Worm (Caenorhabditis elegans) whole organism, L2 larva: Measurements from ENCODE around the gene F08F8.11.

Source experiments
- C34F6.9 ChIP-seq: fragments of 150-350 bp; optimal IDR thresholded peaks from 2 replicates; lab custom pipeline; 2014; ENCODE audit warnings: missing biosample characterization, missing genetic modification characterization
- F13H6.1 ChIP-seq: sonication (generic microtip); optimal IDR thresholded peaks from 2 replicates; lab custom pipeline; 2016; ENCODE audit warnings: missing genetic modification characterization, missing compliant biosample characterization
- R02D3.7 ChIP-seq: fragments of 150-350 bp; optimal IDR thresholded peaks from 2 replicates; lab custom pipeline; 2014; ENCODE audit warnings: missing biosample characterization, missing genetic modification characterization
- Y55F3AM.14 ChIP-seq: fragments of 200-800 bp; sonication (Bioruptor generic); optimal IDR thresholded peaks from 2 replicates; lab custom pipeline; 2018; ENCODE audit warnings: mild to moderate bottlenecking, missing genetic modification characterization, missing compliant biosample characterization
- ZK546.5 ChIP-seq: sonication (generic microtip); optimal IDR thresholded peaks from 2 replicates; lab custom pipeline; 2017; ENCODE audit warnings: missing biosample characterization, missing genetic modification characterization
- alr-1 ChIP-seq: fragments of 150-350 bp; optimal IDR thresholded peaks from 2 replicates; lab custom pipeline; 2014; ENCODE audit warnings: missing biosample characterization, missing genetic modification characterization
- aly-2 ChIP-seq: fragments of 150-350 bp; optimal IDR thresholded peaks from 2 replicates; lab custom pipeline; 2014; ENCODE audit warnings: missing biosample characterization, missing genetic modification characterization
- ama-1 ChIP-seq: fragments of 150-350 bp; optimal IDR thresholded peaks from 2 replicates; lab custom pipeline; 2018; ENCODE audit warnings: inconsistent platforms
- blmp-1 ChIP-seq: sonication (generic microtip); optimal IDR thresholded peaks from 2 replicates; lab custom pipeline; 2017; ENCODE audit warnings: missing genetic modification characterization, mild to moderate bottlenecking, missing compliant biosample characterization, antibody characterized with exemption, moderate library complexity; ENCODE audit not compliant: insufficient read depth
- ceh-16 ChIP-seq: fragments of 150-350 bp; optimal IDR thresholded peaks from 2 replicates; lab custom pipeline; 2014; ENCODE audit warnings: missing biosample characterization, missing genetic modification characterization
- ceh-82 ChIP-seq: fragments of 150-350 bp; optimal IDR thresholded peaks from 2 replicates; lab custom pipeline; 2014; ENCODE audit warnings: missing biosample characterization, missing genetic modification characterization
- crh-2 ChIP-seq: sonication (generic microtip); optimal IDR thresholded peaks from 2 replicates; lab custom pipeline; 2017; ENCODE audit warnings: missing biosample characterization, missing genetic modification characterization
- dmd-4 ChIP-seq: sonication (generic microtip); optimal IDR thresholded peaks from 2 replicates; lab custom pipeline; 2017; ENCODE audit warnings: missing biosample characterization, missing genetic modification characterization
- egl-27 ChIP-seq: sonication (generic microtip); optimal IDR thresholded peaks from 3 replicates; lab custom pipeline; 2017; ENCODE audit warnings: missing biosample characterization, missing genetic modification reagents, missing genetic modification characterization
- elt-1 ChIP-seq: fragments of 150-350 bp; optimal IDR thresholded peaks from 2 replicates; lab custom pipeline; 2014; ENCODE audit warnings: missing biosample characterization, missing genetic modification characterization
- elt-3 ChIP-seq: sonication (generic microtip); optimal IDR thresholded peaks from 2 replicates; lab custom pipeline; 2017; ENCODE audit warnings: missing biosample characterization, missing genetic modification characterization
- fos-1 ChIP-seq: fragments of 150-350 bp; optimal IDR thresholded peaks from 2 replicates; lab custom pipeline; 2014; ENCODE audit warnings: missing biosample characterization, missing genetic modification characterization
- gmeb-1 ChIP-seq: fragments of 150-350 bp; optimal IDR thresholded peaks from 2 replicates; lab custom pipeline; 2014; ENCODE audit warnings: missing biosample characterization, missing genetic modification characterization
- lin-11 ChIP-seq: fragments of 150-350 bp; sonication (generic microtip); optimal IDR thresholded peaks from 2 replicates; lab custom pipeline; 2014; ENCODE audit warnings: missing biosample characterization, missing genetic modification characterization, inconsistent platforms, mixed read lengths
- lin-13 ChIP-seq: fragments of 150-350 bp; optimal IDR thresholded peaks from 2 replicates; lab custom pipeline; 2014; ENCODE audit warnings: missing biosample characterization, missing genetic modification reagents, missing genetic modification characterization
- lin-39 ChIP-seq: fragments of 150-350 bp; optimal IDR thresholded peaks from 2 replicates; lab custom pipeline; 2014; ENCODE audit warnings: missing biosample characterization, missing genetic modification reagents, missing genetic modification characterization
- lsy-2 ChIP-seq, 2 experiments: fragments of 150-350 bp in 1 of 2; sonication (generic microtip) in 1 of 2; optimal IDR thresholded peaks; 2 replicates each; lab custom pipeline; 2014 to 2017; ENCODE audit warnings: missing biosample characterization in 2 of 2, missing genetic modification characterization in 2 of 2
- mab-5 ChIP-seq: fragments of 150-350 bp; optimal IDR thresholded peaks from 2 replicates; lab custom pipeline; 2014; ENCODE audit warnings: missing biosample characterization, missing genetic modification characterization
- mbf-1 ChIP-seq: sonication (generic microtip); optimal IDR thresholded peaks from 2 replicates; lab custom pipeline; 2017; ENCODE audit warnings: missing biosample characterization, missing genetic modification characterization
- mdl-1 ChIP-seq, 2 experiments: fragments of 150-350 bp in 1 of 2; sonication (generic microtip) in 1 of 2; optimal IDR thresholded peaks; 2 replicates each; lab custom pipeline; 2017; ENCODE audit warnings: missing biosample characterization in 2 of 2, missing genetic modification characterization in 2 of 2
- nhr-10 ChIP-seq: sonication (generic microtip); optimal IDR thresholded peaks from 2 replicates; lab custom pipeline; 2017; ENCODE audit warnings: missing biosample characterization, missing genetic modification characterization
- nhr-11 ChIP-seq: fragments of 150-350 bp; optimal IDR thresholded peaks from 2 replicates; lab custom pipeline; 2014; ENCODE audit warnings: missing biosample characterization, missing genetic modification characterization
- nhr-12 ChIP-seq: fragments of 150-350 bp; optimal IDR thresholded peaks from 2 replicates; lab custom pipeline; 2014; ENCODE audit warnings: missing biosample characterization, missing genetic modification characterization
- nhr-129 ChIP-seq: fragments of 150-350 bp; optimal IDR thresholded peaks from 2 replicates; lab custom pipeline; 2014; ENCODE audit warnings: missing biosample characterization, missing genetic modification characterization
- nhr-21 ChIP-seq: fragments of 150-350 bp; optimal IDR thresholded peaks from 2 replicates; lab custom pipeline; 2014; ENCODE audit warnings: missing biosample characterization, missing genetic modification characterization
- nhr-23 ChIP-seq: fragments of 150-350 bp; optimal IDR thresholded peaks from 2 replicates; lab custom pipeline; 2014; ENCODE audit warnings: missing biosample characterization, missing genetic modification reagents, missing genetic modification characterization
- nhr-237 ChIP-seq: fragments of 150-350 bp; optimal IDR thresholded peaks from 2 replicates; lab custom pipeline; 2014; ENCODE audit warnings: missing biosample characterization, missing genetic modification characterization
- nhr-25 ChIP-seq: fragments of 150-350 bp; sonication (generic microtip); optimal IDR thresholded peaks from 3 replicates; lab custom pipeline; 2014; ENCODE audit warnings: missing biosample characterization, missing genetic modification characterization
- nhr-6 ChIP-seq: fragments of 150-350 bp; optimal IDR thresholded peaks from 2 replicates; lab custom pipeline; 2014; ENCODE audit warnings: missing biosample characterization, missing genetic modification characterization
- nhr-77 ChIP-seq: fragments of 150-350 bp; optimal IDR thresholded peaks from 2 replicates; lab custom pipeline; 2014; ENCODE audit warnings: missing biosample characterization, missing genetic modification characterization
- peb-1 ChIP-seq: fragments of 150-350 bp; optimal IDR thresholded peaks from 2 replicates; lab custom pipeline; 2014; ENCODE audit warnings: missing biosample characterization, missing genetic modification characterization
- sem-4 ChIP-seq: fragments of 150-350 bp; optimal IDR thresholded peaks from 2 replicates; lab custom pipeline; 2014; ENCODE audit warnings: missing biosample characterization, missing genetic modification reagents, missing genetic modification characterization
- skn-1 ChIP-seq: sonication (generic microtip); optimal IDR thresholded peaks from 2 replicates; lab custom pipeline; 2017; ENCODE audit warnings: missing biosample characterization, missing genetic modification characterization
- sma-3 ChIP-seq: sonication (generic microtip); optimal IDR thresholded peaks from 2 replicates; lab custom pipeline; 2016; ENCODE audit warnings: missing genetic modification reagents, missing genetic modification characterization, missing compliant biosample characterization
- sma-9 ChIP-seq, 2 experiments: fragments of 150-350 bp in 1 of 2; sonication (generic microtip) in 1 of 2; optimal IDR thresholded peaks; 2 replicates each; lab custom pipeline; 2014 to 2016; ENCODE audit warnings: missing genetic modification characterization in 2 of 2, mild to moderate bottlenecking in 1 of 2, missing biosample characterization in 1 of 2, missing compliant biosample characterization in 1 of 2, missing genetic modification reagents in 1 of 2, moderate library complexity in 1 of 2
- snpc-4 ChIP-seq: fragments of 150-350 bp; optimal IDR thresholded peaks from 2 replicates; lab custom pipeline; 2014; ENCODE audit warnings: missing biosample characterization, missing genetic modification characterization
- unc-39 ChIP-seq: fragments of 150-350 bp; optimal IDR thresholded peaks from 2 replicates; lab custom pipeline; 2014; ENCODE audit warnings: missing biosample characterization, missing genetic modification characterization
- unc-55 ChIP-seq: fragments of 150-350 bp; sonication (generic microtip); optimal IDR thresholded peaks from 3 replicates; lab custom pipeline; 2014; ENCODE audit warnings: missing biosample characterization, missing genetic modification reagents, missing genetic modification characterization
- unc-62 ChIP-seq: fragments of 150-350 bp; optimal IDR thresholded peaks from 2 replicates; lab custom pipeline; 2014; ENCODE audit warnings: missing biosample characterization, missing genetic modification reagents, missing genetic modification characterization
- zag-1 ChIP-seq: fragments of 150-350 bp; optimal IDR thresholded peaks from 2 replicates; lab custom pipeline; 2014; ENCODE audit warnings: missing biosample characterization, missing genetic modification characterization
- ztf-1 ChIP-seq: fragments of 200-800 bp; sonication (Bioruptor generic); conservative IDR thresholded peaks from 2 replicates; pipeline ENCODE4 v1.3.6; 2022; ENCODE audit warnings: missing genetic modification characterization, missing compliant biosample characterization
- ztf-11 ChIP-seq: sonication (generic microtip); optimal IDR thresholded peaks from 2 replicates; lab custom pipeline; 2017; ENCODE audit warnings: missing biosample characterization, missing genetic modification characterization
- ztf-4 ChIP-seq: fragments of 150-350 bp; optimal IDR thresholded peaks from 2 replicates; lab custom pipeline; 2014; ENCODE audit warnings: missing biosample characterization, missing genetic modification characterization

Gene F08F8.11

DNA sequence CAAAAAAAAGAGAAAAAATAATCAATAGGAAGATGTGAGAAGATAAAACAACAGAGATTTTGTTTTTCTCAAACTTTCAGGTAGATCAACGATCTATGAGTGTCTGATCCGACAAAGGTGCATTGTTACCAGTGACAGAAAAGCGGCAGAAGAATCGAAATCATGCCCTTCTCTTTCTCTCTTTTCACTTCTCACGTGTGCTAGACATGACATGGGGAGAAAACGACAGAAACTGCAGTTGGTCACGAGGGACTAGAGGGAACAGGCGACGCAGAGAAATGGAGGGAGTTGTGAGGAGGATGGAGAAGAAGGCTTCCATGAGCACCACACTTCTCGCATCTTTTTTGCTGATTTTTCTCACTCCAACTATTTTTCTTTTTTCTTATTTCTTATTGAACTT, 30.5 kb upstream of the F08F8.11 start, which contains the start of gene F56C9.10:
Gene F56C9.10, minus strand, starts transcription at position 97 of the 400 bp plus-strand sequence.
- TF ChIP-seq alr-1 (no peak), ZK546.5 (peak; percentile 54), lin-11 (tag; lab: Kevin White, UChicago) (peak; percentile 77), nhr-12 (tag; lab: Kevin White, UChicago) (no peak), nhr-237 (tag; lab: Kevin White, UChicago) (no peak), unc-55 (GFP tag; lab: Kevin White, UChicago) (peak; percentile 72), nhr-25 (tag; lab: Kevin White, UChicago) (peak; percentile 92), R02D3.7 (tag; lab: Kevin White, UChicago) (no peak), ztf-4 (tag; lab: Kevin White, UChicago) (peak; percentile 92), mab-5 (peak; percentile 35), fos-1 (peak; percentile 86), ceh-82 (tag; lab: Kevin White, UChicago) (no peak), C34F6.9 (tag; lab: Kevin White, UChicago) (peak; percentile 98), unc-62 (peak; percentile 52), egl-27 (tag; lab: Kevin White, UChicago) (peak; percentile 63), blmp-1 (tag; lab: Kevin White, UChicago) (peak; percentile 99), nhr-23 (no peak), nhr-10 (tag; lab: Kevin White, UChicago) (no peak), nhr-11 (no peak), elt-3 (no peak), unc-39 (tag; lab: Kevin White, UChicago) (no peak), elt-1 (tag; lab: Kevin White, UChicago) (no peak), peb-1 (tag; lab: Kevin White, UChicago) (no peak), gmeb-1 (tag; lab: Kevin White, UChicago) (peak; percentile 79), zag-1 (tag; lab: Kevin White, UChicago) (peak; percentile 84), dmd-4 (tag; lab: Kevin White, UChicago) (no peak), nhr-129 (tag; lab: Kevin White, UChicago) (peak; percentile 98), skn-1 (tag; lab: Kevin White, UChicago) (peak; percentile 1), ama-1 (peak; percentile 66), mdl-1 (tag; optimal IDR thresholded peaks at IDR 0.05; lab: Kevin White, UChicago) (peak; percentile 90 to 95), F13H6.1 (tag; lab: Kevin White, UChicago) (peak; percentile 85), lin-39 (no peak), sma-3 (GFP tag; lab: Kevin White, UChicago) (peak; percentile 88), sma-9 (GFP tag; optimal IDR thresholded peaks at IDR 0.05; lab: Kevin White, UChicago) (peak; percentile 89), sma-9 (tag; optimal IDR thresholded peaks at IDR 0.05; lab: Kevin White, UChicago) (no peak), nhr-21 (tag; lab: Kevin White, UChicago) (peak; percentile 90), ztf-1 (GFP tag; lab: Robert Waterston, UW) (no peak), ceh-16 (tag; lab: Kevin White, UChicago) (no peak), crh-2 (tag; lab: Kevin White, UChicago) (peak; percentile 91), mbf-1 (tag; lab: Kevin White, UChicago) (no peak), lin-13 (GFP tag; lab: Kevin White, UChicago) (peak; percentile 77), sem-4 (tag; lab: Kevin White, UChicago) (peak; percentile 83), nhr-6 (tag; lab: Kevin White, UChicago) (peak; percentile 54), nhr-77 (tag; lab: Kevin White, UChicago) (no peak), snpc-4 (peak; percentile 30), ztf-11 (no peak), Y55F3AM.14 (GFP tag; lab: Kevin White, UChicago) (peak; percentile 63), lsy-2 (tag; optimal IDR thresholded peaks at IDR 0.05; lab: Kevin White, UChicago) (peak; percentile 39 to 93), aly-2 (tag; lab: Kevin White, UChicago) (no peak)
